Fruit fly (Drosophila melanogaster): Measurements from ENCODE around the gene CG4502.

Gene CG4502

DNA sequence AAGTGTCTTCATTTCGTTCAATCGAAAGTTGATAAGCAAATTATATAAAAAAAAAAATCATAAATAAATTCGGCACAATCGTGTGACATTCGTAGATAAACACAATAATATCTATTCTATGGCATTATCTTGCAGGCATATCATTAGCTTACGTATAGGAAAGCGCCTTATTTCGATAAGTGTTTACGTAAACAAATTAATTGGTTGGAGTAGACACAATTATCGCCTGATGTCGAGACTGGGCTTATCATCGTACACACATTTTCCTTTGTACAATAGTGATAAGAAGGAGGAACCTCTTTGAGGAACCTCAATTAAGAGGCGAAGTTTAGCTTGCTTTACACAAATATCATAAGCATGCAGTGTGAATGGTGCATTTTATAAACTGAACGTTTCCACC, 10.8 kb upstream of the CG4502 start (continued):
- no peak for TF ChIP-seq Optix (GFP tag; IDR thresholded peaks at IDR 0.05)
- no peak for TF ChIP-seq Dip2 (GFP tag; IDR thresholded peaks at IDR 0.05)
- TF ChIP-seq CG7963 (GFP tag; IDR thresholded peaks at IDR 0.05; ENCODE audit: partially characterized antibody): no peak
- TF ChIP-seq CG7357 (GFP tag; IDR thresholded peaks at IDR 0.05): no peak; the same call in 1 of the 3 replicates

DNA sequence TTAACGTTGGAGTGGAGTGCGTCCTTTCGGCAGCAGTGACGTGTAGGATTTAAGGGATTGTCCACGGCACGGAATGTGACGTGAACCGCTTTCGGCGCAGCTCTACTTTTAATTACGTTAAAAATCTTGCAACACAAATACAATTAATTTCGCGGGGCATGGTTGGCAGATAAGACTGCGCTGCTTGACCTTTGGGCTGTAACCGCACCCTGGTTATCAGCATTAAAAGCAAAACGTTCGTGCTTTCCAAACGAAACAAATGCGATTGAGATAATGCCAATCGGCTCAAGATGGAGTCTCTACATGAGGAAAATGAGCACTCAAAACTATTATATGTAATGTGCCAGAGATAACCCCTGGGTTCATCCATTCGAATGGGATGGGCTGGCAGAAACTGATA, 9.5 kb upstream of the CG4502 start:
- TF ChIP-seq knrl (GFP tag; IDR thresholded peaks at IDR 0.05; ENCODE audit: partially characterized antibody) (no peak), CG3995 (GFP tag; optimal IDR thresholded peaks at IDR 0.05) (no peak), Pdp1 (GFP tag; optimal IDR thresholded peaks at IDR 0.05) (peak in 1 of 2 experiments; percentile 10), CG12299 (tag; optimal IDR thresholded peaks at IDR 0.05) (no peak), grn (GFP tag; optimal IDR thresholded peaks at IDR 0.05) (peak; percentile 5), mld (GFP tag; IDR thresholded peaks at IDR 0.05; ENCODE audit: partially characterized antibody) (no peak), sug (tag; optimal IDR thresholded peaks at IDR 0.05) (peak; percentile 25), CG12769 (tag; optimal IDR thresholded peaks at IDR 0.05) (no peak), exex (tag; optimal IDR thresholded peaks at IDR 0.05) (peak; percentile 30), Hr78 (GFP tag; optimal IDR thresholded peaks at IDR 0.05) (peak in 1 of 2 experiments; percentile 25), Deaf1 (tag; optimal IDR thresholded peaks at IDR 0.05) (peak; percentile 32), mirr (GFP tag; optimal IDR thresholded peaks at IDR 0.05) (peak; percentile 43), CG34376 (GFP tag; optimal IDR thresholded peaks at IDR 0.05) (peak; percentile 82), Mes4 (GFP tag; optimal IDR thresholded peaks at IDR 0.05) (no peak)

DNA sequence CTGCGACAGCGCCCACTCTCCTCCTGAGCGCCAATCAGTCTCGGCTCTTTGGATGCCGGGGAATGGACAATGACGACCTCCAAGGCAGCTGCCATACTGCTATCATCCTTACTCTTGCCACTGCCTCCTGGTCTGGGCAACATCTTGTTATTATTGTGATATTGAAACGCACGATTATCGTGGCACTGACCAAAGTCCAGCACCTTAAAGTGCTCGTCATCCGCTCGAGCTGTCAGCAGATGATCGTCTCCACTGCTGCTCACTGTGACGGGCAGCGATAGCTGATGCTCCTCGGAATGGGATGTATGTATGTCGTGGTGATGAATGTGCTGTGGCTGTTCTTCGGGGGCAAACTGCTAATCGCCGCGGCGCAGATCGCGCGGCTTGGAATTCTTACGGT, 3.6 kb upstream of the CG4502 start:
- TF ChIP-seq bsh (GFP tag; optimal IDR thresholded peaks at IDR 0.05) (peak in 1 of 2 experiments; percentile 41), CG9932 (GFP tag; IDR thresholded peaks at IDR 0.05) (no peak), CG7928 (GFP tag; optimal IDR thresholded peaks at IDR 0.05) (no peak), nom (GFP tag; optimal IDR thresholded peaks at IDR 0.05) (peak; percentile 88), CG1233 (GFP tag; optimal IDR thresholded peaks at IDR 0.05) (no peak), hb (GFP tag; IDR thresholded peaks at IDR 0.05; ENCODE audit: partially characterized antibody) (no peak), ewg (GFP tag; optimal IDR thresholded peaks at IDR 0.05) (no peak), Drgx (GFP tag; IDR thresholded peaks at IDR 0.05) (peak; percentile 33; the same call in 1 of the 2 replicates)

DNA sequence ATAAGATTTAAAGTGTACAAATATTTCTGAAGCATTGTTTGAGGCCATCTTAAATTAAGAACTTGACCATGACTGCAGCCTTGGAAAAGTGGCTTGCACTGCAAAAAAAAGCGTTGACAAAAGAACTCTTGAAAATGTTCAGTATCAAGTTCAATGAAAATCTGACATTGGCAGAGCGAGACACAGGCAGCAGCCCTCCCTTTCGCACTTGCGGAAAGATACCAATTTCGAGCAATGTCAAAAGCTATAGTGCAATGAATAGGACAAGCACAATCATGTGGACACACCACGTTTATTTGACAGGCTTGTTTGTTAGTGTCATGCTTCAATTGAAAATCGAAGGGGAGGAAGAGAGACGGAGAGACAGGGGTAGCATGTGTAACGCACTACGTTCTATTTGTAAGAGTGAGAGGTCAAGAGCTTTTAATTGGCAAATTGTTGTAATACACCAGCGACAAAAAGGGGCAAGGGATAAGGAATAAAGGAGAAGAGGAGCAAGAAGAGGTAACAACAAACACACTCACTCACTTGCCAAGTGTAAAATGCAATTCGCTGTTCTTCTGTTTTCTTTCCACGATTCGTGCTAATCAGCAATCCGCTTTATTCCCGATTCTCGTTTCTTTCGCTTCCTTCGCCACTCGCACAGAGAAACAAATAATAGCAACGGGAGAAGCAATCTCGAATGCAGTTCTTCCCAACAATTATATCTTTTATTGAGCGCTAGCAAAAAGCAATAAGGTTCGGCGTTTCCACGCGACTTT, 473 bp downstream of the CG4502 start:
- TF ChIP-seq eve (GFP tag; optimal IDR thresholded peaks at IDR 0.05): peak in 1 of 2 experiments; percentile 29
- TF ChIP-seq Med (GFP tag): peak; percentile 66
- peak; percentile 10 for TF ChIP-seq dm (GFP tag; optimal IDR thresholded peaks at IDR 0.05)
- no peak for TF ChIP-seq trh (GFP tag; optimal IDR thresholded peaks at IDR 0.05)
- TF ChIP-seq p53 (GFP tag; optimal IDR thresholded peaks at IDR 0.05): peak; percentile 91
- 0 out of 2 replicates have a peak, but pooled peaks have one; percentile 11 for TF ChIP-seq Awh (GFP tag; IDR thresholded peaks at IDR 0.05)
- peak; percentile 54 for TF ChIP-seq CG10321 (GFP tag; IDR thresholded peaks at IDR 0.05)
- TF ChIP-seq amos (GFP tag; IDR thresholded peaks at IDR 0.05; ENCODE audit: partially characterized antibody): no peak
- no peak for TF ChIP-seq nau (GFP tag; optimal IDR thresholded peaks at IDR 0.05)
- peak; percentile 22 for TF ChIP-seq ftz-f1 (GFP tag; optimal IDR thresholded peaks at IDR 0.05)
- peak; percentile 20 for TF ChIP-seq sens (GFP tag)
- TF ChIP-seq hkb (optimal IDR thresholded peaks at IDR 0.05): no peak
- 0 out of 2 replicates have a peak, but pooled peaks have one; percentile 23 for TF ChIP-seq hkb (GFP tag; IDR thresholded peaks at IDR 0.05)
- peak; percentile 59 for TF ChIP-seq nom (GFP tag; optimal IDR thresholded peaks at IDR 0.05)
- TF ChIP-seq bsh (GFP tag; optimal IDR thresholded peaks at IDR 0.05): peak in 1 of 2 experiments; percentile 4
- TF ChIP-seq Hr51 (GFP tag; optimal IDR thresholded peaks at IDR 0.05): peak in 1 of 2 experiments; percentile 10
- TF ChIP-seq jumu (GFP tag; optimal IDR thresholded peaks at IDR 0.05): peak; percentile 14
